Worm (Caenorhabditis elegans): ENCODE results near the gene srx-87.
A peak's percentile ranks its signal among the peaks of the same experiment; 100 is the strongest.

The srx-87 gene

ce11 chrV:11546795-11547194, 17.9 kb upstream of the srx-87 start, which contains the start of gene F38B7.11:
TSS of gene F38B7.11 (plus strand) at chrV:11547095.
- TF ChIP-seq flt-1 (GFP tag; IDR thresholded peaks at IDR 0.05): no peak
- no peak for TF ChIP-seq pes-1 (GFP tag; IDR thresholded peaks at IDR 0.05)
- TF ChIP-seq ama-1 (optimal IDR thresholded peaks at IDR 0.05): no peak
- TF ChIP-seq hmg-4 (GFP tag; optimal IDR thresholded peaks at IDR 0.05): no peak
- no peak for TF ChIP-seq aly-1 (tag; optimal IDR thresholded peaks at IDR 0.05)
- TF ChIP-seq ceh-13 (GFP tag; optimal IDR thresholded peaks at IDR 0.05): no peak
- no peak for TF ChIP-seq ceh-36 (tag; optimal IDR thresholded peaks at IDR 0.05)
- no peak for TF ChIP-seq hnd-1 (tag; optimal IDR thresholded peaks at IDR 0.05)
- no peak for TF ChIP-seq tbx-11 (GFP tag; IDR thresholded peaks at IDR 0.05)
- no peak for TF ChIP-seq tbx-37 (GFP tag; conservative IDR thresholded peaks at IDR 0.05)
- TF ChIP-seq tra-4 (tag; optimal IDR thresholded peaks at IDR 0.05): no peak
- no peak for TF ChIP-seq F13C5.2 (tag; optimal IDR thresholded peaks at IDR 0.05)
- TF ChIP-seq B0310.2 (tag; optimal IDR thresholded peaks at IDR 0.05): no peak
- no peak for TF ChIP-seq ets-7 (tag; optimal IDR thresholded peaks at IDR 0.05)
- no peak for TF ChIP-seq sea-1 (GFP tag; conservative IDR thresholded peaks at IDR 0.05)
- no peak for TF ChIP-seq hmbx-1 (tag; optimal IDR thresholded peaks at IDR 0.05)

ce11 chrV:11548914-11549406, 15.7 kb upstream of the srx-87 start, which contains the start of the genes F38B7.17 and F38B7.3:
TSS of gene F38B7.17 (minus strand) at chrV:11548964.
TSS of gene F38B7.3 (plus strand) at chrV:11549107.
- TF ChIP-seq hmg-4 (GFP tag; optimal IDR thresholded peaks at IDR 0.05): no peak
- TF ChIP-seq tbx-37 (GFP tag; conservative IDR thresholded peaks at IDR 0.05): no peak
- TF ChIP-seq F13C5.2 (tag; optimal IDR thresholded peaks at IDR 0.05): peak; percentile 38
- no peak for TF ChIP-seq ceh-13 (GFP tag; optimal IDR thresholded peaks at IDR 0.05)

ce11 chrV:11552379-11552778, 12.3 kb upstream of the srx-87 start, which contains the start of gene srx-85:
TSS of gene srx-85 (plus strand) at chrV:11552679.
- TF ChIP-seq hnd-1 (tag; optimal IDR thresholded peaks at IDR 0.05) (no peak), ceh-36 (tag; optimal IDR thresholded peaks at IDR 0.05) (no peak), aly-1 (tag; optimal IDR thresholded peaks at IDR 0.05) (no peak), ama-1 (optimal IDR thresholded peaks at IDR 0.05) (no peak), ceh-13 (GFP tag; optimal IDR thresholded peaks at IDR 0.05) (no peak), tbx-37 (GFP tag; conservative IDR thresholded peaks at IDR 0.05) (no peak), ets-7 (tag; optimal IDR thresholded peaks at IDR 0.05) (no peak), B0310.2 (tag; optimal IDR thresholded peaks at IDR 0.05) (no peak), flt-1 (GFP tag; IDR thresholded peaks at IDR 0.05) (no peak), hmbx-1 (tag; optimal IDR thresholded peaks at IDR 0.05) (no peak), tra-4 (tag; optimal IDR thresholded peaks at IDR 0.05) (no peak), F13C5.2 (tag; optimal IDR thresholded peaks at IDR 0.05) (no peak), sea-1 (GFP tag; conservative IDR thresholded peaks at IDR 0.05) (no peak), scrt-1 (GFP tag; IDR thresholded peaks at IDR 0.05) (no peak), pes-1 (GFP tag; IDR thresholded peaks at IDR 0.05) (no peak), tbx-11 (GFP tag; IDR thresholded peaks at IDR 0.05) (no peak), hmg-4 (GFP tag; optimal IDR thresholded peaks at IDR 0.05) (no peak)

ce11 chrV:11554260-11554659, 10.4 kb upstream of the srx-87 start, which contains the start of gene duo-1:
TSS of gene duo-1 (plus strand) at chrV:11554630.
- TF ChIP-seq flt-1 (GFP tag; IDR thresholded peaks at IDR 0.05): no peak
- TF ChIP-seq scrt-1 (GFP tag; IDR thresholded peaks at IDR 0.05): no peak
- no peak for TF ChIP-seq tra-4 (tag; optimal IDR thresholded peaks at IDR 0.05)
- TF ChIP-seq sea-1 (GFP tag; conservative IDR thresholded peaks at IDR 0.05): no peak
- TF ChIP-seq ceh-36 (tag; optimal IDR thresholded peaks at IDR 0.05): no peak
- TF ChIP-seq hnd-1 (tag; optimal IDR thresholded peaks at IDR 0.05): no peak
- no peak for TF ChIP-seq ama-1 (optimal IDR thresholded peaks at IDR 0.05)
- TF ChIP-seq F13C5.2 (tag; optimal IDR thresholded peaks at IDR 0.05): no peak
- TF ChIP-seq hmg-4 (GFP tag; optimal IDR thresholded peaks at IDR 0.05): no peak
- no peak for TF ChIP-seq pes-1 (GFP tag; IDR thresholded peaks at IDR 0.05)
- TF ChIP-seq ceh-13 (GFP tag; optimal IDR thresholded peaks at IDR 0.05): no peak
- TF ChIP-seq hmbx-1 (tag; optimal IDR thresholded peaks at IDR 0.05): no peak
- TF ChIP-seq tbx-37 (GFP tag; conservative IDR thresholded peaks at IDR 0.05): no peak
- TF ChIP-seq tbx-11 (GFP tag; IDR thresholded peaks at IDR 0.05): no peak
- TF ChIP-seq aly-1 (tag; optimal IDR thresholded peaks at IDR 0.05): no peak
- no peak for TF ChIP-seq ets-7 (tag; optimal IDR thresholded peaks at IDR 0.05)
- no peak for TF ChIP-seq B0310.2 (tag; optimal IDR thresholded peaks at IDR 0.05)

ce11 chrV:11562643-11563042, 2.0 kb upstream of the srx-87 start, which contains the start of gene srx-86:
TSS of gene srx-86 (plus strand) at chrV:11562943.
- TF ChIP-seq B0310.2 (tag; optimal IDR thresholded peaks at IDR 0.05): no peak
- TF ChIP-seq ama-1 (optimal IDR thresholded peaks at IDR 0.05): no peak
- TF ChIP-seq tra-4 (tag; optimal IDR thresholded peaks at IDR 0.05): no peak
- TF ChIP-seq ets-7 (tag; optimal IDR thresholded peaks at IDR 0.05): no peak
- TF ChIP-seq ceh-36 (tag; optimal IDR thresholded peaks at IDR 0.05): no peak
- no peak for TF ChIP-seq hmg-4 (GFP tag; optimal IDR thresholded peaks at IDR 0.05)
- no peak for TF ChIP-seq sea-1 (GFP tag; conservative IDR thresholded peaks at IDR 0.05)
- TF ChIP-seq ceh-13 (GFP tag; optimal IDR thresholded peaks at IDR 0.05): no peak
- TF ChIP-seq pes-1 (GFP tag; IDR thresholded peaks at IDR 0.05): no peak
- no peak for TF ChIP-seq scrt-1 (GFP tag; IDR thresholded peaks at IDR 0.05)
- no peak for TF ChIP-seq hmbx-1 (tag; optimal IDR thresholded peaks at IDR 0.05)
- no peak for TF ChIP-seq flt-1 (GFP tag; IDR thresholded peaks at IDR 0.05)
- TF ChIP-seq F13C5.2 (tag; optimal IDR thresholded peaks at IDR 0.05): no peak
- no peak for TF ChIP-seq tbx-37 (GFP tag; conservative IDR thresholded peaks at IDR 0.05)
- no peak for TF ChIP-seq hnd-1 (tag; optimal IDR thresholded peaks at IDR 0.05)
- TF ChIP-seq aly-1 (tag; optimal IDR thresholded peaks at IDR 0.05): no peak
- TF ChIP-seq tbx-11 (GFP tag; IDR thresholded peaks at IDR 0.05): no peak

ce11 chrV:11570169-11570651, 5.5 kb downstream of the srx-87 start, which contains the start of the genes nhr-101 and pms-2:
TSS of gene nhr-101 (plus strand) at chrV:11570476.
TSS of gene pms-2 (minus strand) at chrV:11570601.
- TF ChIP-seq hmbx-1 (tag; optimal IDR thresholded peaks at IDR 0.05) (no peak), ceh-13 (GFP tag; optimal IDR thresholded peaks at IDR 0.05) (no peak), ceh-36 (tag; optimal IDR thresholded peaks at IDR 0.05) (no peak), F13C5.2 (tag; optimal IDR thresholded peaks at IDR 0.05) (no peak), flt-1 (GFP tag; IDR thresholded peaks at IDR 0.05) (no peak), scrt-1 (GFP tag; IDR thresholded peaks at IDR 0.05) (no peak), ama-1 (optimal IDR thresholded peaks at IDR 0.05) (no peak), pes-1 (GFP tag; IDR thresholded peaks at IDR 0.05) (no peak), ets-7 (tag; optimal IDR thresholded peaks at IDR 0.05) (no peak), sea-1 (GFP tag; conservative IDR thresholded peaks at IDR 0.05) (no peak)

Data from whole organism, early embryonic.